Fruit fly (Drosophila melanogaster) whole organism, embryonic: Measurements from ENCODE around the gene CG9107.
A peak's percentile ranks its signal among the peaks of the same experiment; 100 is the strongest.

Experiments
- CG12104 ChIP-seq: fragments of 200-800 bp; sonication (Bioruptor generic); optimal IDR thresholded peaks from 3 replicates; lab custom pipeline; 2016; ENCODE audit warnings: missing biosample characterization, missing genetic modification characterization
- CG14710 ChIP-seq: fragments of 200-800 bp; sonication (Bioruptor generic); optimal IDR thresholded peaks from 3 replicates; lab custom pipeline; 2019; ENCODE audit warnings: missing biosample characterization, mild to moderate bottlenecking, missing genetic modification characterization, moderate library complexity
- CG17359 ChIP-seq: fragments of 200-800 bp; sonication (Bioruptor generic); optimal IDR thresholded peaks from 3 replicates; lab custom pipeline; 2018; ENCODE audit warnings: missing biosample characterization, mild to moderate bottlenecking, missing genetic modification characterization, moderate library complexity
- CG2889 ChIP-seq: fragments of 200-800 bp; sonication (Bioruptor generic); IDR thresholded peaks from 3 replicates; pipeline ENCODE4 v1.3.6; 2022; ENCODE audit warnings: missing biosample characterization, missing genetic modification characterization
- CG31224 ChIP-seq: fragments of 200-800 bp; sonication (Bioruptor generic); IDR thresholded peaks from 2 replicates; pipeline ENCODE4 v1.3.6; 2022; ENCODE audit warnings: missing biosample characterization, missing genetic modification characterization
- CG32767 ChIP-seq: fragments of 200-800 bp; sonication (Bioruptor generic); IDR thresholded peaks from 2 replicates; pipeline ENCODE4 v1.3.6; 2022; ENCODE audit warnings: missing biosample characterization, missing genetic modification characterization
- CG4424 ChIP-seq: fragments of 200-800 bp; sonication (Bioruptor generic); optimal IDR thresholded peaks from 3 replicates; lab custom pipeline; 2016; ENCODE audit warnings: missing biosample characterization, missing genetic modification characterization
- CG4820 ChIP-seq: fragments of 200-800 bp; sonication (Bioruptor generic); optimal IDR thresholded peaks from 3 replicates; lab custom pipeline; 2016; ENCODE audit warnings: missing biosample characterization, missing genetic modification characterization
- CG5953 ChIP-seq: fragments of 200-800 bp; sonication (Bioruptor generic); IDR thresholded peaks from 2 replicates; pipeline ENCODE4 v1.3.6; 2022; ENCODE audit warnings: missing biosample characterization, missing genetic modification characterization
- CG6175 ChIP-seq: fragments of 200-800 bp; sonication (Bioruptor generic); IDR thresholded peaks from 3 replicates; pipeline ENCODE4 v1.3.6; 2022; ENCODE audit warnings: missing biosample characterization, missing genetic modification characterization
- CG6791 ChIP-seq: fragments of 200-800 bp; sonication (Bioruptor generic); IDR thresholded peaks from 3 replicates; pipeline ENCODE4 v1.3.6; 2022; ENCODE audit warnings: missing biosample characterization, missing genetic modification characterization; ENCODE audit not compliant: partially characterized antibody
- CG8359 ChIP-seq: fragments of 200-800 bp; sonication (Bioruptor generic); optimal IDR thresholded peaks from 2 replicates; lab custom pipeline; 2017; ENCODE audit warnings: missing biosample characterization, mild to moderate bottlenecking, missing genetic modification characterization, borderline replicate concordance
- CHES-1-like ChIP-seq: fragments of 200-800 bp; sonication (Bioruptor generic); optimal IDR thresholded peaks from 2 replicates; lab custom pipeline; 2016; ENCODE audit warnings: missing biosample characterization, missing genetic modification characterization
- Chrac-16 ChIP-seq: fragments of 200-800 bp; sonication (Bioruptor generic); optimal IDR thresholded peaks from 3 replicates; lab custom pipeline; 2016; ENCODE audit warnings: missing biosample characterization, missing genetic modification characterization
- Dbx ChIP-seq: fragments of 200-800 bp; sonication (Bioruptor generic); IDR thresholded peaks from 3 replicates; pipeline ENCODE4 v1.3.6; 2022; ENCODE audit warnings: missing biosample characterization, missing genetic modification characterization
- Eip74EF ChIP-seq, 2 experiments: fragments of 200-800 bp in 1 of 2; fragments of >200 bp in 1 of 2; sonication (Bioruptor generic) in 1 of 2; optimal IDR thresholded peaks; 2 replicates each; lab custom pipeline; 2017 to 2019; ENCODE audit warnings: missing biosample characterization in 2 of 2, missing genetic modification characterization in 2 of 2, mild to moderate bottlenecking in 1 of 2, moderate library complexity in 1 of 2
- HLHmδ ChIP-seq: fragments of 200-800 bp; sonication (Bioruptor generic); optimal IDR thresholded peaks from 2 replicates; lab custom pipeline; 2018; ENCODE audit warnings: missing biosample characterization, mild to moderate bottlenecking, missing genetic modification characterization, moderate library complexity
- Hmx ChIP-seq: fragments of 200-800 bp; sonication (Bioruptor generic); optimal IDR thresholded peaks from 2 replicates; lab custom pipeline; 2016; ENCODE audit warnings: missing biosample characterization, missing genetic modification characterization
- Med ChIP-seq: fragments of 200-800 bp; sonication (Bioruptor generic); peaks from one replicate; lab custom pipeline; 2016; ENCODE audit warnings: missing biosample characterization, missing genetic modification characterization, mild to moderate bottlenecking, inconsistent platforms, moderate library complexity
- NfI ChIP-seq: fragments of 200-800 bp; sonication (Bioruptor generic); optimal IDR thresholded peaks from 3 replicates; lab custom pipeline; 2018; ENCODE audit warnings: missing biosample characterization, mild to moderate bottlenecking, missing genetic modification characterization, moderate library complexity
- Side ChIP-seq: fragments of 200-800 bp; sonication (Bioruptor generic); optimal IDR thresholded peaks from 2 replicates; lab custom pipeline; 2016; ENCODE audit warnings: missing biosample characterization, missing genetic modification characterization
- Sry-β ChIP-seq: fragments of 200-800 bp; sonication (Bioruptor generic); optimal IDR thresholded peaks from 2 replicates; lab custom pipeline; 2018; ENCODE audit warnings: missing biosample characterization, mild to moderate bottlenecking, missing genetic modification characterization, moderate library complexity
- amos ChIP-seq: fragments of 200-800 bp; sonication (Bioruptor generic); IDR thresholded peaks from 2 replicates; pipeline ENCODE4 v1.3.6; 2022; ENCODE audit warnings: missing biosample characterization, missing genetic modification characterization; ENCODE audit not compliant: partially characterized antibody
- crc ChIP-seq: fragments of 200-800 bp; sonication (Bioruptor generic); optimal IDR thresholded peaks from 2 replicates; lab custom pipeline; 2016; ENCODE audit warnings: missing biosample characterization, missing genetic modification characterization
- dysf ChIP-seq: fragments of 200-800 bp; sonication (Bioruptor generic); IDR thresholded peaks from 3 replicates; pipeline ENCODE4 v1.3.6; 2022; ENCODE audit warnings: missing biosample characterization, missing genetic modification characterization
- ftz-f1 ChIP-seq: fragments of 200-800 bp; sonication (Bioruptor generic); optimal IDR thresholded peaks from 2 replicates; lab custom pipeline; 2016; ENCODE audit warnings: missing biosample characterization, missing genetic modification characterization
- gro ChIP-seq: fragments of 200-800 bp; sonication (Bioruptor generic); optimal IDR thresholded peaks from 2 replicates; lab custom pipeline; 2016; ENCODE audit warnings: missing biosample characterization, missing genetic modification characterization
- ind ChIP-seq: fragments of 200-800 bp; sonication (Bioruptor generic); optimal IDR thresholded peaks from 3 replicates; lab custom pipeline; 2016; ENCODE audit warnings: missing biosample characterization, missing genetic modification characterization
- maf-S ChIP-seq: fragments of 200-800 bp; sonication (Bioruptor generic); optimal IDR thresholded peaks from 2 replicates; lab custom pipeline; 2016; ENCODE audit warnings: missing biosample characterization, missing genetic modification characterization
- mld ChIP-seq: fragments of 200-800 bp; sonication (Bioruptor generic); IDR thresholded peaks from 3 replicates; pipeline ENCODE4 v1.3.6; 2022; ENCODE audit warnings: missing biosample characterization, missing genetic modification characterization; ENCODE audit not compliant: partially characterized antibody
- prd ChIP-seq, 3 experiments: fragments of >200 bp in 2 of 3; fragments of 200-800 bp in 1 of 3; sonication (Bioruptor generic) in 1 of 3; optimal IDR thresholded peaks in 2 of 3; IDR thresholded peaks in 1 of 3; 2 replicates in 2 of 3; 3 replicates in 1 of 3; pipeline versions ENCODE4 v1.3.6 to Lab custom; 2017 to 2022; ENCODE audit warnings: missing biosample characterization in 1 of 3, missing genetic modification characterization in 1 of 3
- pros ChIP-seq: fragments of 200-800 bp; sonication (Bioruptor generic); optimal IDR thresholded peaks from 3 replicates; lab custom pipeline; 2019; ENCODE audit warnings: missing biosample characterization, mild to moderate bottlenecking, missing genetic modification characterization, moderate library complexity
- sob ChIP-seq: fragments of 200-800 bp; sonication (Bioruptor generic); IDR thresholded peaks from 2 replicates; pipeline ENCODE4 v1.3.6; 2022; ENCODE audit warnings: missing biosample characterization, missing genetic modification characterization
- sr ChIP-seq: fragments of 200-800 bp; sonication (Bioruptor generic); IDR thresholded peaks from 3 replicates; pipeline ENCODE4 v1.3.6; 2022; ENCODE audit warnings: missing biosample characterization, missing genetic modification characterization
- sug ChIP-seq: fragments of 200-800 bp; optimal IDR thresholded peaks from 2 replicates; lab custom pipeline; 2019; ENCODE audit warnings: missing biosample characterization, mild to moderate bottlenecking, missing genetic modification characterization, moderate library complexity
- tll ChIP-seq, 2 experiments: fragments of 200-800 bp in 1 of 2; fragments of >200 bp in 1 of 2; sonication (Bioruptor generic) in 1 of 2; optimal IDR thresholded peaks; 2 replicates each; lab custom pipeline; 2017 to 2019; ENCODE audit warnings: missing biosample characterization in 2 of 2, missing genetic modification characterization in 2 of 2, mild to moderate bottlenecking in 1 of 2, moderate library complexity in 1 of 2
- tx ChIP-seq: fragments of 200-800 bp; sonication (Bioruptor generic); optimal IDR thresholded peaks from 2 replicates; lab custom pipeline; 2016; ENCODE audit warnings: missing biosample characterization, missing genetic modification characterization
- wek ChIP-seq: fragments of 200-800 bp; sonication (Bioruptor generic); optimal IDR thresholded peaks from 3 replicates; lab custom pipeline; 2018; ENCODE audit warnings: missing biosample characterization, mild to moderate bottlenecking, missing genetic modification characterization, moderate library complexity
- zfh1 ChIP-seq: fragments of 200-800 bp; sonication (Bioruptor generic); IDR thresholded peaks from 3 replicates; pipeline ENCODE4 v1.3.6; 2022; ENCODE audit warnings: missing biosample characterization, missing genetic modification characterization
- zfh2 ChIP-seq: fragments of 200-800 bp; sonication (Bioruptor generic); optimal IDR thresholded peaks from 2 replicates; lab custom pipeline; 2016; ENCODE audit warnings: missing biosample characterization, missing genetic modification characterization

CG9107 gene

DNA sequence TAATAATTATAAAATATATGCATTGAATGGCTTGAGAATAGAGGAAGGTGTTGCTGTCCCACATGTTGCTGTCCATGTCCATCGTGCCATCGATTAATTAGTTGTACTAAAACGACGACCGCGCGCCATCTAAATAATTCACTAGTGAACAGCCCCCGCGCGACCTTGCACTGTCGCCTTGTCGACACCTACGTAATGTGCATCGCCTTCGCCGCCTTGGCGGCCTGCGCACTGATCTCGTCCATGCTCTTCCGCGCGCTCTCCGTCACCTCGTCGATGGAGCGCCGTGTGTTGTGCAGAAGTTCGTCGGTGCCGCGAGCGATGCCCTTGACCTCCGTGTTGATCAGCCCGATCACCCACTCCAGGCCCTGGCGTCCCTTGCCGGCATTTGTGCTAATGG is 22.5 kb upstream of the CG9107 start:
- no peak for TF ChIP-seq Dbx (GFP tag; lab: Robert Waterston, UW)
- TF ChIP-seq Med = peak; percentile 79
- TF ChIP-seq Side (GFP tag; lab: Kevin White, UChicago) = no peak
- no peak for TF ChIP-seq CG4820 (GFP tag; lab: Kevin White, UChicago)
- TF ChIP-seq pros (GFP tag; lab: Kevin White, UChicago) = no peak
- TF ChIP-seq zfh1 (GFP tag; lab: Robert Waterston, UW) = no peak
- TF ChIP-seq sug (tag; lab: Kevin White, UChicago) = no peak
- no peak for TF ChIP-seq gro (GFP tag; lab: Kevin White, UChicago)
- no peak for TF ChIP-seq CG17359
- no peak for TF ChIP-seq CG4424 (GFP tag; lab: Kevin White, UChicago)
- no peak for TF ChIP-seq CG32767 (GFP tag; lab: Robert Waterston, UW)
- TF ChIP-seq dysf (GFP tag; lab: Robert Waterston, UW) = no peak
- TF ChIP-seq ftz-f1 = peak; percentile 1
- TF ChIP-seq tll (GFP tag; optimal IDR thresholded peaks at IDR 0.05; lab: Kevin White, UChicago) = no peak
- TF ChIP-seq CG6175 (GFP tag; lab: Robert Waterston, UW) = 0 out of 3 replicates have a peak, but pooled peaks have one; percentile 23
- TF ChIP-seq Sry-β (GFP tag; lab: Kevin White, UChicago) = no peak
- TF ChIP-seq crc (GFP tag; lab: Kevin White, UChicago) = no peak
- TF ChIP-seq ind (GFP tag; lab: Kevin White, UChicago) = no peak
- TF ChIP-seq CG2889 (GFP tag; lab: Robert Waterston, UW) = no peak
- TF ChIP-seq Chrac-16 (GFP tag; lab: Kevin White, UChicago) = no peak
- TF ChIP-seq prd (optimal IDR thresholded peaks at IDR 0.05; lab: Kevin White, UChicago) = no peak
- TF ChIP-seq prd (GFP tag; IDR thresholded peaks at IDR 0.05; lab: Robert Waterston, UW) = no peak
- no peak for TF ChIP-seq CHES-1-like
- TF ChIP-seq Eip74EF (GFP tag; optimal IDR thresholded peaks at IDR 0.05; lab: Kevin White, UChicago) = no peak
- TF ChIP-seq tx = no peak
- TF ChIP-seq amos (GFP tag; lab: Robert Waterston, UW) = 0 out of 2 replicates have a peak, but pooled peaks have one; percentile 11
- no peak for TF ChIP-seq NfI (GFP tag; lab: Kevin White, UChicago)
- no peak for TF ChIP-seq CG31224 (GFP tag; lab: Robert Waterston, UW)
- TF ChIP-seq wek (GFP tag; lab: Kevin White, UChicago) = no peak
- no peak for TF ChIP-seq HLHmδ (GFP tag; lab: Kevin White, UChicago)
- TF ChIP-seq CG14710 (tag; lab: Kevin White, UChicago) = no peak
- no peak for TF ChIP-seq Hmx (GFP tag; lab: Kevin White, UChicago)
- no peak for TF ChIP-seq zfh2 (GFP tag; lab: Kevin White, UChicago)
- no peak for TF ChIP-seq CG12104 (GFP tag; lab: Kevin White, UChicago)
- no peak for TF ChIP-seq CG8359 (GFP tag; lab: Kevin White, UChicago)
- TF ChIP-seq CG5953 = no peak
- TF ChIP-seq sr (GFP tag; lab: Robert Waterston, UW) = peak; percentile 83
- no peak for TF ChIP-seq sob (GFP tag; lab: Robert Waterston, UW)
- no peak for TF ChIP-seq CG6791 (GFP tag; lab: Robert Waterston, UW)
- no peak for TF ChIP-seq maf-S (GFP tag; lab: Kevin White, UChicago)
- TF ChIP-seq mld (GFP tag; lab: Robert Waterston, UW) = no peak
